Fruit fly (Drosophila melanogaster) whole organism, adult: Measurements from ENCODE around the gene CG44008.

Source experiments
- Hr96 ChIP-seq: fragments of 200-800 bp; sonication (Bioruptor generic); optimal IDR thresholded peaks from 2 replicates; lab custom pipeline; 2016; ENCODE audit warnings: missing biosample characterization, missing genetic modification characterization
- bab1 ChIP-seq: fragments of 200-800 bp; sonication (Bioruptor generic); optimal IDR thresholded peaks from 3 replicates; lab custom pipeline; 2019; ENCODE audit warnings: missing biosample characterization, mild to moderate bottlenecking, missing genetic modification characterization, moderate library complexity
- kay ChIP-seq: fragments of 200-800 bp; sonication (Bioruptor generic); peaks from one replicate; lab custom pipeline; 2016; ENCODE audit warnings: missing biosample characterization, missing genetic modification characterization, borderline replicate concordance
- ovo ChIP-seq: fragments of 200-800 bp; sonication (Bioruptor generic); optimal IDR thresholded peaks from 2 replicates; lab custom pipeline; 2016; ENCODE audit warnings: missing biosample characterization, missing genetic modification characterization
- pad ChIP-seq: fragments of 200-800 bp; sonication (Bioruptor generic); optimal IDR thresholded peaks from 3 replicates; lab custom pipeline; 2017; ENCODE audit warnings: missing biosample characterization, missing genetic modification characterization, mild to moderate bottlenecking, moderate library complexity, missing genetic modification reagents
- toe ChIP-seq: fragments of 200-800 bp; sonication (Bioruptor generic); optimal IDR thresholded peaks from 2 replicates; lab custom pipeline; 2016; ENCODE audit warnings: missing biosample characterization, missing genetic modification characterization

DNA sequence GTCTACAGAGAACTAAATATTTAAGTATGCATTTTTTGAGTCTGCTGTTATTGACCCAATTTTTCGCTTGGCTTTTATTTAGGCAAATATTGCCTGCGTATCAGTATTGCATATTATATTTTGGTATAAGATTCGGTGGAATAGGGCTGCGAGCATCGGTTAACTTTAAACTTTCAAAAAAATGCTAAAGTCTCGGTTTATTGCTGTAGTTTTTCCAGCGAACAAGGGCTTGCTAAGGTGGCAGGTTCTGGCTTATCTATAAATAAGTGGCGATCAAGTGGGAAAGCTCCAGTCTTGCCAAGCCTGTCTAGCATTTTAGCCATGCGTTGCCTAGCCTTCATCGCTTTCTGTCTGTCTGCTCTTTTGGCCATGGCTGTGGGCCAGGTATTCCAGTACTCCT, 1.9 kb downstream of the CG44008 start, which contains the start of gene CG31704:
- TF ChIP-seq toe (no peak), Hr96 (GFP tag; lab: Kevin White, UChicago) (no peak), bab1 (no peak), ovo (GFP tag; lab: Kevin White, UChicago) (no peak), pad (GFP tag; lab: Kevin White, UChicago) (no peak), kay (GFP tag; lab: Kevin White, UChicago) (no peak)
